Worm (Caenorhabditis elegans) whole organism, young adult: Measurements from ENCODE around the gene clec-215.

Experiments
- B0019.2 ChIP-seq: fragments of 200-800 bp; sonication (Bioruptor generic); conservative IDR thresholded peaks from 2 replicates; pipeline ENCODE4 v1.3.6; 2022; ENCODE audit warnings: missing genetic modification reagents, missing genetic modification characterization, missing compliant biosample characterization
- F10E7.11 ChIP-seq: sonication (generic microtip); optimal IDR thresholded peaks from 2 replicates; lab custom pipeline; 2017; ENCODE audit warnings: mild to moderate bottlenecking, missing genetic modification characterization, moderate library complexity, missing compliant biosample characterization
- F49E8.2 ChIP-seq: sonication (generic microtip); optimal IDR thresholded peaks from 3 replicates; lab custom pipeline; 2017; ENCODE audit warnings: missing genetic modification characterization, mild to moderate bottlenecking, missing compliant biosample characterization, antibody characterized with exemption, moderate library complexity; ENCODE audit not compliant: insufficient read depth
- F55B11.4 ChIP-seq: sonication (generic microtip); optimal IDR thresholded peaks from 2 replicates; lab custom pipeline; 2016; ENCODE audit warnings: missing compliant biosample characterization, missing genetic modification characterization, borderline replicate concordance; ENCODE audit not compliant: insufficient read depth
- F57A8.1 ChIP-seq: fragments of 200-800 bp; sonication (Bioruptor generic); optimal IDR thresholded peaks from 2 replicates; lab custom pipeline; 2018; ENCODE audit warnings: mild to moderate bottlenecking, missing genetic modification characterization, moderate library complexity, missing compliant biosample characterization
- F57C9.4 ChIP-seq: sonication (generic microtip); optimal IDR thresholded peaks from 2 replicates; lab custom pipeline; 2017; ENCODE audit warnings: mild to moderate bottlenecking, missing genetic modification characterization, missing compliant biosample characterization
- K11D2.4 ChIP-seq: fragments of 200-800 bp; sonication (Bioruptor generic); IDR thresholded peaks from 2 replicates; pipeline ENCODE4 v1.3.6; 2022; ENCODE audit warnings: missing genetic modification reagents, missing genetic modification characterization, missing compliant biosample characterization
- K12H6.12 ChIP-seq: fragments of 200-800 bp; sonication (Bioruptor generic); optimal IDR thresholded peaks from 2 replicates; lab custom pipeline; 2018; ENCODE audit warnings: mild to moderate bottlenecking, missing genetic modification characterization, missing compliant biosample characterization
- T26A5.8 ChIP-seq: sonication (generic microtip); optimal IDR thresholded peaks from 2 replicates; lab custom pipeline; 2016; ENCODE audit warnings: missing genetic modification characterization, missing compliant biosample characterization
- attf-6 ChIP-seq: fragments of 200-800 bp; sonication (Bioruptor generic); IDR thresholded peaks from 2 replicates; pipeline ENCODE4 v1.3.6; 2022; ENCODE audit warnings: missing genetic modification reagents, missing genetic modification characterization, missing compliant biosample characterization
- bed-1 ChIP-seq: fragments of 200-800 bp; sonication (Bioruptor generic); IDR thresholded peaks from 2 replicates; pipeline ENCODE4 v1.3.6; 2022; ENCODE audit warnings: missing genetic modification reagents, missing genetic modification characterization, missing compliant biosample characterization
- ccch-3 ChIP-seq: fragments of 200-800 bp; sonication (Bioruptor generic); optimal IDR thresholded peaks from 2 replicates; lab custom pipeline; 2018; ENCODE audit warnings: mild to moderate bottlenecking, missing genetic modification characterization, missing compliant biosample characterization
- cebp-1 ChIP-seq, 2 experiments: fragments of 200-800 bp in 1 of 2; sonication (Bioruptor generic) in 1 of 2; sonication (generic microtip) in 1 of 2; IDR thresholded peaks in 1 of 2; optimal IDR thresholded peaks in 1 of 2; 2 replicates each; pipeline versions ENCODE4 v1.3.6 to Lab custom; 2017 to 2022; ENCODE audit warnings: missing compliant biosample characterization in 2 of 2, missing genetic modification characterization in 2 of 2, mild to moderate bottlenecking in 1 of 2, missing genetic modification reagents in 1 of 2, moderate library complexity in 1 of 2
- ceh-79 ChIP-seq: sonication (generic microtip); optimal IDR thresholded peaks from 2 replicates; lab custom pipeline; 2017; ENCODE audit warnings: mild to moderate bottlenecking, missing genetic modification characterization, missing compliant biosample characterization
- die-1 ChIP-seq: sonication (generic microtip); optimal IDR thresholded peaks from 2 replicates; lab custom pipeline; 2016; ENCODE audit warnings: missing genotype, mild to moderate bottlenecking, missing genetic modification characterization, missing compliant biosample characterization
- egl-18 ChIP-seq: fragments of 200-800 bp; sonication (Bioruptor generic); IDR thresholded peaks from 2 replicates; pipeline ENCODE4 v1.3.6; 2022; ENCODE audit warnings: missing genetic modification reagents, missing genetic modification characterization, missing compliant biosample characterization
- egrh-3 ChIP-seq: fragments of 200-800 bp; sonication (Bioruptor generic); IDR thresholded peaks from 2 replicates; pipeline ENCODE4 v1.3.6; 2022; ENCODE audit warnings: missing genetic modification reagents, missing genetic modification characterization, missing compliant biosample characterization
- fkh-3 ChIP-seq: sonication (generic microtip); optimal IDR thresholded peaks from 2 replicates; lab custom pipeline; 2016; ENCODE audit warnings: mild to moderate bottlenecking, missing genetic modification characterization, missing compliant biosample characterization
- hlh-12 ChIP-seq: sonication (generic microtip); optimal IDR thresholded peaks from 2 replicates; lab custom pipeline; 2016; ENCODE audit warnings: missing genetic modification characterization, missing compliant biosample characterization
- lin-54 ChIP-seq: fragments of 200-800 bp; sonication (Bioruptor generic); optimal IDR thresholded peaks from 2 replicates; lab custom pipeline; 2018; ENCODE audit warnings: mild to moderate bottlenecking, missing genetic modification characterization, missing compliant biosample characterization
- lir-1 ChIP-seq: fragments of 200-800 bp; sonication (Bioruptor generic); conservative IDR thresholded peaks from 2 replicates; pipeline ENCODE4 v1.3.6; 2022; ENCODE audit warnings: missing genetic modification reagents, missing genetic modification characterization, missing compliant biosample characterization
- lsl-1 ChIP-seq: fragments of 200-800 bp; sonication (Bioruptor generic); optimal IDR thresholded peaks from 2 replicates; lab custom pipeline; 2018; ENCODE audit warnings: mild to moderate bottlenecking, missing genetic modification characterization, moderate library complexity, missing compliant biosample characterization
- lsy-27 ChIP-seq: sonication (generic microtip); optimal IDR thresholded peaks from 2 replicates; lab custom pipeline; 2017; ENCODE audit warnings: missing genetic modification characterization, mild to moderate bottlenecking, missing compliant biosample characterization, antibody characterized with exemption, missing genotype, borderline replicate concordance; ENCODE audit not compliant: insufficient read depth
- madf-10 ChIP-seq: sonication (generic microtip); optimal IDR thresholded peaks from 2 replicates; lab custom pipeline; 2016; ENCODE audit warnings: mild to moderate bottlenecking, missing genetic modification characterization, missing compliant biosample characterization
- madf-3 ChIP-seq: fragments of 200-800 bp; sonication (Bioruptor generic); IDR thresholded peaks from 2 replicates; pipeline ENCODE4 v1.3.6; 2022; ENCODE audit warnings: missing genetic modification reagents, missing genetic modification characterization, missing compliant biosample characterization
- mel-28 ChIP-seq: sonication (generic microtip); optimal IDR thresholded peaks from 2 replicates; lab custom pipeline; 2016; ENCODE audit warnings: borderline replicate concordance, mild to moderate bottlenecking, missing genetic modification characterization, missing compliant biosample characterization
- mes-4 ChIP-seq: sonication (generic microtip); optimal IDR thresholded peaks from 2 replicates; lab custom pipeline; 2016; ENCODE audit warnings: missing genotype, missing genetic modification characterization, missing compliant biosample characterization
- nhr-120 ChIP-seq: fragments of 200-800 bp; sonication (Bioruptor generic); IDR thresholded peaks from 2 replicates; pipeline ENCODE4 v1.3.6; 2022; ENCODE audit warnings: missing genetic modification characterization, missing compliant biosample characterization
- unc-62 ChIP-seq: fragments of 150-350 bp; optimal IDR thresholded peaks from 2 replicates; lab custom pipeline; 2014; ENCODE audit warnings: missing biosample characterization, missing genetic modification reagents, missing genetic modification characterization
- zim-3 ChIP-seq: sonication (generic microtip); optimal IDR thresholded peaks from 2 replicates; lab custom pipeline; 2017; ENCODE audit warnings: mild to moderate bottlenecking, missing genetic modification characterization, moderate library complexity, missing compliant biosample characterization
- ztf-18 ChIP-seq: sonication (generic microtip); optimal IDR thresholded peaks from 2 replicates; lab custom pipeline; 2016; ENCODE audit warnings: missing genotype, mild to moderate bottlenecking, missing genetic modification characterization, missing compliant biosample characterization
- ztf-22 ChIP-seq: fragments of 200-800 bp; sonication (Bioruptor generic); optimal IDR thresholded peaks from 2 replicates; lab custom pipeline; 2018; ENCODE audit warnings: mild to moderate bottlenecking, missing genetic modification characterization, moderate library complexity, missing compliant biosample characterization

Gene clec-215

ce11 chrV:7635469-7635868, 23.3 kb downstream of the clec-215 start, which contains the start of gene srd-29 (continued):
- no peak for TF ChIP-seq attf-6 (GFP tag; lab: Robert Waterston, UW)
- TF ChIP-seq nhr-120 (GFP tag; lab: Robert Waterston, UW): no peak

ce11 chrV:7637801-7638200, 25.7 kb downstream of the clec-215 start, which contains the start of gene clec-45:
TSS of gene clec-45 (plus strand) at chrV:7638101.
- TF ChIP-seq lsy-27 (tag; lab: Kevin White, UChicago) (no peak), lin-54 (no peak), nhr-120 (GFP tag; lab: Robert Waterston, UW) (no peak), zim-3 (no peak), B0019.2 (no peak), madf-3 (GFP tag; lab: Robert Waterston, UW) (no peak), attf-6 (GFP tag; lab: Robert Waterston, UW) (no peak), bed-1 (GFP tag; lab: Robert Waterston, UW) (no peak), F57C9.4 (tag; lab: Kevin White, UChicago) (no peak)

ce11 chrV:7639356-7639755, 27.2 kb downstream of the clec-215 start:
- no peak for TF ChIP-seq T26A5.8 (tag; lab: Kevin White, UChicago)
- TF ChIP-seq ztf-18 (tag; lab: Kevin White, UChicago): no peak
- no peak for TF ChIP-seq lir-1 (GFP tag; lab: Robert Waterston, UW)
- no peak for TF ChIP-seq lin-54
- TF ChIP-seq die-1 (tag; lab: Kevin White, UChicago): no peak
- no peak for TF ChIP-seq F55B11.4
- TF ChIP-seq F10E7.11 (tag; lab: Kevin White, UChicago): no peak
- no peak for TF ChIP-seq zim-3
- no peak for TF ChIP-seq mel-28 (tag; lab: Kevin White, UChicago)
- TF ChIP-seq mes-4 (tag; lab: Kevin White, UChicago): no peak
- TF ChIP-seq cebp-1 (GFP tag; IDR thresholded peaks at IDR 0.05; lab: Robert Waterston, UW): no peak
- no peak for TF ChIP-seq cebp-1 (tag; optimal IDR thresholded peaks at IDR 0.05; lab: Kevin White, UChicago)
- TF ChIP-seq lsl-1: no peak
- TF ChIP-seq egl-18 (GFP tag; lab: Robert Waterston, UW): no peak
- TF ChIP-seq fkh-3 (tag; lab: Kevin White, UChicago): no peak
- TF ChIP-seq F49E8.2 (tag; lab: Kevin White, UChicago): no peak
- no peak for TF ChIP-seq madf-10 (tag; lab: Kevin White, UChicago)
- no peak for TF ChIP-seq ccch-3
- TF ChIP-seq ceh-79 (tag; lab: Kevin White, UChicago): no peak
- no peak for TF ChIP-seq ztf-22 (GFP tag; lab: Kevin White, UChicago)

- no peak for TF ChIP-seq hlh-12
- TF ChIP-seq K11D2.4 (GFP tag; lab: Robert Waterston, UW): no peak
- no peak for TF ChIP-seq egrh-3 (GFP tag; lab: Robert Waterston, UW)
- TF ChIP-seq F49E8.2 (tag; lab: Kevin White, UChicago): no peak
- TF ChIP-seq K12H6.12 (tag; lab: Kevin White, UChicago): no peak
- no peak for TF ChIP-seq unc-62 (GFP tag; lab: Kevin White, UChicago)
- TF ChIP-seq F57A8.1 (GFP tag; lab: Kevin White, UChicago): no peak
Observed at ce11 chrV:7639787-7640186, 27.6 kb downstream of the clec-215 start, which contains the start of gene F07C4.10. TSS of gene F07C4.10 (minus strand) at chrV:7639887.
